Worm (Caenorhabditis elegans) whole organism, mixed stage, embryonic: ENCODE measurements around the gene xpo-3.
"Not testable (repeated sequence)": the region's sequence is repeated elsewhere in the genome, so short reads cannot be mapped to it uniquely, and the experiment has no call there.

Experiments used
- ceh-39 ChIP-seq: fragments of 150-350 bp; optimal IDR thresholded peaks from 2 replicates; lab custom pipeline; 2014; ENCODE audit warnings: missing biosample characterization, missing genetic modification characterization
- ces-1 ChIP-seq: fragments of 150-350 bp; optimal IDR thresholded peaks from 2 replicates; lab custom pipeline; 2014; ENCODE audit warnings: missing biosample characterization, missing genetic modification reagents, missing genetic modification characterization
- lsy-2 ChIP-seq: fragments of 150-350 bp; optimal IDR thresholded peaks from 2 replicates; lab custom pipeline; 2014; ENCODE audit warnings: missing biosample characterization, missing genetic modification characterization
- mep-1 ChIP-seq: fragments of 150-350 bp; optimal IDR thresholded peaks from 2 replicates; lab custom pipeline; 2017; ENCODE audit warnings: missing biosample characterization, missing genetic modification reagents, missing genetic modification characterization, inconsistent platforms
- nhr-28 ChIP-seq: fragments of 150-350 bp; optimal IDR thresholded peaks from 2 replicates; lab custom pipeline; 2014; ENCODE audit warnings: missing biosample characterization, missing genetic modification characterization
- nhr-76 ChIP-seq: sonication (generic microtip); optimal IDR thresholded peaks from 2 replicates; lab custom pipeline; 2017; ENCODE audit warnings: missing biosample characterization, missing genetic modification characterization
- pha-4 ChIP-seq: fragments of 150-350 bp; optimal IDR thresholded peaks from 2 replicates; lab custom pipeline; 2018; ENCODE audit warnings: missing biosample characterization, missing genetic modification reagents, missing genetic modification characterization
- snpc-4 ChIP-seq: fragments of 150-350 bp; optimal IDR thresholded peaks from 2 replicates; lab custom pipeline; 2014; ENCODE audit warnings: missing biosample characterization, missing genetic modification characterization
- unc-62 ChIP-seq: fragments of 150-350 bp; optimal IDR thresholded peaks from 2 replicates; lab custom pipeline; 2014; ENCODE audit warnings: missing biosample characterization, missing genetic modification reagents, missing genetic modification characterization
- zip-8 ChIP-seq: fragments of 150-350 bp; optimal IDR thresholded peaks from 2 replicates; lab custom pipeline; 2014; ENCODE audit warnings: missing biosample characterization, missing genetic modification characterization

ce11 chrIV:7946899-7947499 is 23.2 kb upstream of the xpo-3 start, which contains the start of gene F20D12.12:
- not testable (repeated sequence) for TF ChIP-seq nhr-28 (tag; lab: Kevin White, UChicago); zip-8 (tag; lab: Kevin White, UChicago); snpc-4 (tag; lab: Kevin White, UChicago); nhr-76 (tag; lab: Kevin White, UChicago); unc-62; ceh-39
- TF ChIP-seq ces-1 (peak; percentile 66), lsy-2 (tag; lab: Kevin White, UChicago) (peak; percentile 94), mep-1 (tag; lab: Kevin White, UChicago) (peak; percentile 57), pha-4 (tag; lab: Kevin White, UChicago) (peak; percentile 6)
